Fruit fly (Drosophila melanogaster) whole organism, embryonic: Measurements from ENCODE around the gene Tbcd.
A peak's percentile ranks its signal among the peaks of the same experiment; 100 is the strongest.

Experiments
- Awh ChIP-seq: fragments of 200-800 bp; sonication (Bioruptor generic); IDR thresholded peaks from 2 replicates; pipeline ENCODE4, ENCODE4 v1.3.6; 2022; ENCODE audit warnings: missing biosample characterization, missing genetic modification characterization
- CG10431 ChIP-seq: fragments of 200-800 bp; sonication (Bioruptor generic); optimal IDR thresholded peaks from 3 replicates; lab custom pipeline; 2018; ENCODE audit warnings: missing biosample characterization, mild to moderate bottlenecking, missing genetic modification characterization
- CG11723 ChIP-seq: fragments of 200-800 bp; sonication (Bioruptor generic); optimal IDR thresholded peaks from 2 replicates; lab custom pipeline; 2017; ENCODE audit warnings: missing biosample characterization, mild to moderate bottlenecking, missing genetic modification characterization
- CG12769 ChIP-seq: fragments of 200-800 bp; sonication (Bioruptor generic); optimal IDR thresholded peaks from 2 replicates; lab custom pipeline; 2019; ENCODE audit warnings: missing biosample characterization, mild to moderate bottlenecking, missing genetic modification characterization, moderate library complexity
- CG13424 ChIP-seq: fragments of 200-800 bp; sonication (Bioruptor generic); optimal IDR thresholded peaks from 2 replicates; lab custom pipeline; 2019; ENCODE audit warnings: missing biosample characterization, mild to moderate bottlenecking, missing genetic modification characterization, moderate library complexity
- CG14014 ChIP-seq: fragments of 200-800 bp; sonication (Bioruptor generic); IDR thresholded peaks from 2 replicates; pipeline ENCODE4 v1.3.6; 2022; ENCODE audit warnings: missing biosample characterization, missing genetic modification characterization
- CG32532 ChIP-seq: fragments of 200-800 bp; sonication (Bioruptor generic); IDR thresholded peaks from 2 replicates; pipeline ENCODE4 v1.3.6; 2022; ENCODE audit warnings: missing biosample characterization, missing genetic modification characterization
- CG3995 ChIP-seq: fragments of 200-800 bp; sonication (Bioruptor generic); optimal IDR thresholded peaks from 3 replicates; lab custom pipeline; 2016; ENCODE audit warnings: missing biosample characterization, missing genetic modification characterization
- CG4617 ChIP-seq: fragments of 200-800 bp; sonication (Bioruptor generic); optimal IDR thresholded peaks from 3 replicates; lab custom pipeline; 2016; ENCODE audit warnings: missing biosample characterization, missing genetic modification characterization, borderline replicate concordance
- CG4730 ChIP-seq: fragments of 200-800 bp; sonication (Bioruptor generic); IDR thresholded peaks from 2 replicates; pipeline ENCODE4 v1.3.6; 2022; ENCODE audit warnings: missing biosample characterization, missing genetic modification characterization
- CG6654 ChIP-seq: fragments of 200-800 bp; sonication (Bioruptor generic); optimal IDR thresholded peaks from 2 replicates; lab custom pipeline; 2017; ENCODE audit warnings: missing biosample characterization, mild to moderate bottlenecking, missing genetic modification characterization
- CG8290 ChIP-seq, 3 experiments: fragments of 200-800 bp; sonication (Bioruptor generic); optimal IDR thresholded peaks; 2 replicates each; lab custom pipeline; 2016 to 2019; ENCODE audit warnings: missing biosample characterization in 3 of 3, missing genetic modification characterization in 3 of 3, mild to moderate bottlenecking in 2 of 3, moderate library complexity in 1 of 3
- CG9437 ChIP-seq: fragments of 200-800 bp; sonication (Bioruptor generic); optimal IDR thresholded peaks from 2 replicates; lab custom pipeline; 2018; ENCODE audit warnings: missing biosample characterization, mild to moderate bottlenecking, missing genetic modification characterization
- Drgx ChIP-seq: fragments of 200-800 bp; sonication (Bioruptor generic); IDR thresholded peaks from 2 replicates; pipeline ENCODE4 v1.3.6; 2022; ENCODE audit warnings: missing biosample characterization, missing genetic modification characterization
- Gug ChIP-seq: fragments of 200-800 bp; sonication (Bioruptor generic); IDR thresholded peaks from 4 replicates; pipeline ENCODE4 v1.3.6; 2022; ENCODE audit warnings: missing biosample characterization, missing genetic modification characterization
- HLH3B ChIP-seq: fragments of 200-800 bp; sonication (Bioruptor generic); IDR thresholded peaks from 2 replicates; pipeline ENCODE4 v1.3.6; 2022; ENCODE audit warnings: missing biosample characterization, missing genetic modification characterization
- Hey ChIP-seq: fragments of 200-800 bp; sonication (Bioruptor generic); optimal IDR thresholded peaks from 3 replicates; lab custom pipeline; 2018; ENCODE audit warnings: missing biosample characterization, mild to moderate bottlenecking, missing genetic modification characterization
- Med ChIP-seq: fragments of 200-800 bp; sonication (Bioruptor generic); peaks from one replicate; lab custom pipeline; 2016; ENCODE audit warnings: missing biosample characterization, missing genetic modification characterization, mild to moderate bottlenecking, inconsistent platforms, moderate library complexity
- Opbp ChIP-seq: fragments of 200-800 bp; sonication (Bioruptor generic); IDR thresholded peaks from 3 replicates; pipeline ENCODE4 v1.3.6; 2022; ENCODE audit warnings: missing biosample characterization, missing genetic modification characterization; ENCODE audit not compliant: partially characterized antibody
- Pdp1 ChIP-seq, 2 experiments: fragments of 200-800 bp; sonication (Bioruptor generic); optimal IDR thresholded peaks; 3 replicates each; lab custom pipeline; 2016; ENCODE audit warnings: missing biosample characterization in 2 of 2, missing genetic modification characterization in 2 of 2, mild to moderate bottlenecking in 1 of 2, moderate library complexity in 1 of 2
- Scr ChIP-seq: fragments of 200-800 bp; sonication (Bioruptor generic); IDR thresholded peaks from 2 replicates; pipeline ENCODE4 v1.3.6; 2022; ENCODE audit warnings: missing biosample characterization, missing genetic modification characterization; ENCODE audit not compliant: partially characterized antibody
- Sry-β ChIP-seq: fragments of 200-800 bp; sonication (Bioruptor generic); optimal IDR thresholded peaks from 2 replicates; lab custom pipeline; 2018; ENCODE audit warnings: missing biosample characterization, mild to moderate bottlenecking, missing genetic modification characterization, moderate library complexity
- Taf1 ChIP-seq: fragments of 200-800 bp; sonication (Bioruptor generic); IDR thresholded peaks from 2 replicates; pipeline ENCODE4 v1.3.6; 2022; ENCODE audit warnings: missing biosample characterization, missing genetic modification characterization
- cad ChIP-seq: fragments of >200 bp; optimal IDR thresholded peaks from 2 replicates; lab custom pipeline; 2017; ENCODE audit warnings: missing biosample characterization, missing genetic modification characterization
- chm ChIP-seq: fragments of 200-800 bp; sonication (Bioruptor generic); IDR thresholded peaks from 2 replicates; pipeline ENCODE4 v1.3.6; 2022; ENCODE audit warnings: missing biosample characterization, missing genetic modification characterization
- ci ChIP-seq: fragments of 200-800 bp; sonication (Bioruptor generic); IDR thresholded peaks from 3 replicates; pipeline ENCODE4 v1.3.6; 2022; ENCODE audit warnings: missing biosample characterization, missing genetic modification characterization
- crol ChIP-seq: fragments of 200-800 bp; sonication (Bioruptor generic); IDR thresholded peaks from 2 replicates; pipeline ENCODE4 v1.3.6; 2022; ENCODE audit warnings: missing biosample characterization, missing genetic modification characterization
- crp ChIP-seq, 2 experiments: fragments of 200-800 bp; sonication (Bioruptor generic); optimal IDR thresholded peaks; 2 replicates in 1 of 2; 3 replicates in 1 of 2; lab custom pipeline; 2017; ENCODE audit warnings: missing biosample characterization in 2 of 2, missing genetic modification characterization in 2 of 2, mild to moderate bottlenecking in 1 of 2, moderate library complexity in 1 of 2
- dmrt11E ChIP-seq: fragments of 200-800 bp; sonication (Bioruptor generic); optimal IDR thresholded peaks from 3 replicates; lab custom pipeline; 2018; ENCODE audit warnings: missing biosample characterization, mild to moderate bottlenecking, missing genetic modification characterization, moderate library complexity
- en ChIP-seq: fragments of 200-800 bp; sonication (Bioruptor generic); optimal IDR thresholded peaks from 2 replicates; lab custom pipeline; 2016; ENCODE audit warnings: missing biosample characterization, missing genetic modification characterization
- fd64A ChIP-seq: fragments of 200-800 bp; sonication (Bioruptor generic); optimal IDR thresholded peaks from 3 replicates; lab custom pipeline; 2018; ENCODE audit warnings: missing biosample characterization, mild to moderate bottlenecking, missing genetic modification characterization
- fd96Cb ChIP-seq: fragments of 200-800 bp; sonication (Bioruptor generic); optimal IDR thresholded peaks from 2 replicates; lab custom pipeline; 2018; ENCODE audit warnings: missing biosample characterization, mild to moderate bottlenecking, missing genetic modification characterization, moderate library complexity
- gcm2 ChIP-seq: fragments of 200-800 bp; sonication (Bioruptor generic); optimal IDR thresholded peaks from 2 replicates; lab custom pipeline; 2016; ENCODE audit warnings: missing biosample characterization, missing genetic modification characterization
- gsb ChIP-seq: fragments of 200-800 bp; sonication (Bioruptor generic); IDR thresholded peaks from 2 replicates; pipeline ENCODE4 v1.3.6; 2022; ENCODE audit warnings: missing biosample characterization, missing genetic modification characterization
- hbn ChIP-seq: fragments of 200-800 bp; sonication (Bioruptor generic); IDR thresholded peaks from 2 replicates; pipeline ENCODE4 v1.3.6; 2022; ENCODE audit warnings: missing biosample characterization, missing genetic modification characterization; ENCODE audit not compliant: partially characterized antibody
- her ChIP-seq: fragments of 200-800 bp; sonication (Bioruptor generic); optimal IDR thresholded peaks from 2 replicates; lab custom pipeline; 2016; ENCODE audit warnings: missing biosample characterization, missing genetic modification characterization
- lbe ChIP-seq: fragments of 200-800 bp; sonication (Bioruptor generic); optimal IDR thresholded peaks from 2 replicates; lab custom pipeline; 2016; ENCODE audit warnings: missing biosample characterization, mild to moderate bottlenecking, missing genetic modification characterization
- nom ChIP-seq: fragments of 200-800 bp; sonication (Bioruptor generic); optimal IDR thresholded peaks from 2 replicates; lab custom pipeline; 2017; ENCODE audit warnings: missing biosample characterization, missing genetic modification characterization, mild to moderate bottlenecking, moderate library complexity, missing genetic modification reagents
- ranshi ChIP-seq: fragments of 200-800 bp; sonication (Bioruptor generic); IDR thresholded peaks from 2 replicates; pipeline ENCODE4 v1.3.6; 2022; ENCODE audit warnings: missing biosample characterization, missing genetic modification characterization
- sd ChIP-seq: fragments of 200-800 bp; sonication (Bioruptor generic); optimal IDR thresholded peaks from 3 replicates; lab custom pipeline; 2018; ENCODE audit warnings: missing biosample characterization, mild to moderate bottlenecking, missing genetic modification characterization, moderate library complexity
- sr ChIP-seq: fragments of 200-800 bp; sonication (Bioruptor generic); IDR thresholded peaks from 3 replicates; pipeline ENCODE4 v1.3.6; 2022; ENCODE audit warnings: missing biosample characterization, missing genetic modification characterization
- tio ChIP-seq: fragments of 200-800 bp; sonication (Bioruptor generic); optimal IDR thresholded peaks from 2 replicates; lab custom pipeline; 2017; ENCODE audit warnings: missing biosample characterization, missing genetic modification characterization, inconsistent platforms
- vvl ChIP-seq: fragments of 200-800 bp; sonication (Bioruptor generic); IDR thresholded peaks from 2 replicates; pipeline ENCODE4 v1.3.6; 2022; ENCODE audit warnings: missing biosample characterization, missing genetic modification characterization
- yki ChIP-seq: fragments of >200 bp; optimal IDR thresholded peaks from 3 replicates; lab custom pipeline; 2018
- zen2 ChIP-seq: fragments of 200-800 bp; sonication (Bioruptor generic); IDR thresholded peaks from 3 replicates; pipeline ENCODE4 v1.3.6; 2022; ENCODE audit warnings: missing biosample characterization, missing genetic modification characterization; ENCODE audit not compliant: partially characterized antibody
- zfh1 ChIP-seq: fragments of 200-800 bp; sonication (Bioruptor generic); IDR thresholded peaks from 3 replicates; pipeline ENCODE4 v1.3.6; 2022; ENCODE audit warnings: missing biosample characterization, missing genetic modification characterization

Tbcd gene

dm6 chr2L:2161244-2162243 is 14.2 kb downstream of the Tbcd start (continued):
- TF ChIP-seq ci (peak; percentile 76; the same call in 2 of the 3 replicates), CG13424 (tag; lab: Kevin White, UChicago) (peak; percentile 47), CG11723 (GFP tag; lab: Kevin White, UChicago) (no peak), CG9437 (GFP tag; lab: Kevin White, UChicago) (peak; percentile 80), gsb (GFP tag; lab: Robert Waterston, UW) (0 out of 2 replicates have a peak, but pooled peaks have one; percentile 13), Gug (no peak), crp (GFP tag; optimal IDR thresholded peaks at IDR 0.05; lab: Kevin White, UChicago) (no peak), crol (peak; percentile 100), gcm2 (GFP tag; lab: Kevin White, UChicago) (peak; percentile 30), CG6654 (peak; percentile 35)

- TF ChIP-seq CG14014 (GFP tag; lab: Robert Waterston, UW) (0 out of 2 replicates have a peak, but pooled peaks have one; percentile 11), zfh1 (GFP tag; lab: Robert Waterston, UW) (0 out of 3 replicates have a peak, but pooled peaks have one; percentile 7), dmrt11E (tag; lab: Kevin White, UChicago) (no peak), tio (GFP tag; lab: Kevin White, UChicago) (no peak), en (GFP tag; lab: Kevin White, UChicago) (no peak), Drgx (GFP tag; lab: Robert Waterston, UW) (no peak), HLH3B (GFP tag; lab: Robert Waterston, UW) (no peak), Scr (GFP tag; lab: Robert Waterston, UW) (peak; percentile 13; the same call in 1 of the 2 replicates), sr (GFP tag; lab: Robert Waterston, UW) (peak; percentile 78), her (GFP tag; lab: Kevin White, UChicago) (no peak), Opbp (GFP tag; lab: Robert Waterston, UW) (0 out of 3 replicates have a peak, but pooled peaks have one; percentile 31), cad (GFP tag; lab: Kevin White, UChicago) (no peak), Sry-β (no peak), CG3995 (GFP tag; lab: Kevin White, UChicago) (no peak), Awh (GFP tag; lab: Robert Waterston, UW) (peak; percentile 29; the same call in 1 of the 2 replicates), Pdp1 (GFP tag; optimal IDR thresholded peaks at IDR 0.05; lab: Kevin White, UChicago) (no peak), CG10431 (GFP tag; lab: Kevin White, UChicago) (no peak), Hey (tag; lab: Kevin White, UChicago) (no peak), Med (GFP tag; lab: Kevin White, UChicago) (peak; percentile 70), CG8290 (GFP tag; optimal IDR thresholded peaks at IDR 0.05; lab: Kevin White, UChicago) (no peak), CG8290 (tag; optimal IDR thresholded peaks at IDR 0.05; lab: Kevin White, UChicago) (peak in 1 of 2 experiments; percentile 13), CG32532 (GFP tag; lab: Robert Waterston, UW) (no peak; the same call in 1 of the 2 replicates), ranshi (GFP tag; lab: Robert Waterston, UW) (0 out of 2 replicates have a peak, but pooled peaks have one; percentile 1), zen2 (GFP tag; lab: Robert Waterston, UW) (0 out of 3 replicates have a peak, but pooled peaks have one; percentile 26), CG4730 (no peak), CG4617 (no peak), vvl (peak; percentile 52; the same call in 1 of the 2 replicates), hbn (GFP tag; lab: Robert Waterston, UW) (no peak), chm (GFP tag; lab: Robert Waterston, UW) (peak; percentile 18), nom (no peak), sd (tag; lab: Kevin White, UChicago) (peak; percentile 97), Taf1 (GFP tag; lab: Robert Waterston, UW) (no peak), CG12769 (tag; lab: Kevin White, UChicago) (peak; percentile 85), lbe (no peak), fd64A (GFP tag; lab: Kevin White, UChicago) (peak; percentile 11), fd96Cb (no peak), yki (lab: Kevin White, UChicago) (no peak)
Observed at dm6 chr2L:2162281-2162680, 15.0 kb downstream of the Tbcd start.
